Fruit fly (Drosophila melanogaster) whole organism, adult: ENCODE results near the gene CG14085.

Experiments
- CG11617 ChIP-seq: fragments of 200-800 bp; sonication (Bioruptor generic); optimal IDR thresholded peaks from 2 replicates; lab custom pipeline; 2017; ENCODE audit warnings: mild to moderate bottlenecking, missing biosample characterization, missing genetic modification reagents, missing genetic modification characterization
- CG1620 ChIP-seq: fragments of 200-800 bp; sonication (Bioruptor generic); optimal IDR thresholded peaks from 2 replicates; lab custom pipeline; 2016; ENCODE audit warnings: missing biosample characterization, missing genetic modification characterization
- CG33017 ChIP-seq: fragments of 200-800 bp; sonication (Bioruptor generic); optimal IDR thresholded peaks from 2 replicates; lab custom pipeline; 2018; ENCODE audit warnings: missing biosample characterization, mild to moderate bottlenecking, missing genetic modification characterization, moderate library complexity
- CG5204 ChIP-seq: fragments of 200-800 bp; sonication (Bioruptor generic); optimal IDR thresholded peaks from 2 replicates; lab custom pipeline; 2016; ENCODE audit warnings: missing biosample characterization, missing genetic modification characterization
- CG7045 ChIP-seq: fragments of 200-800 bp; sonication (Bioruptor generic); optimal IDR thresholded peaks from 2 replicates; lab custom pipeline; 2017; ENCODE audit warnings: missing biosample characterization, mild to moderate bottlenecking, missing genetic modification characterization
- Clk ChIP-seq: fragments of 200-800 bp; sonication (Bioruptor generic); optimal IDR thresholded peaks from 2 replicates; lab custom pipeline; 2017; ENCODE audit warnings: missing biosample characterization, missing genetic modification characterization
- Crg-1 ChIP-seq: fragments of 200-800 bp; sonication (Bioruptor generic); optimal IDR thresholded peaks from 2 replicates; lab custom pipeline; 2016; ENCODE audit warnings: missing biosample characterization, missing genetic modification characterization
- Hr96 ChIP-seq: fragments of 200-800 bp; sonication (Bioruptor generic); optimal IDR thresholded peaks from 2 replicates; lab custom pipeline; 2016; ENCODE audit warnings: missing biosample characterization, missing genetic modification characterization
- Mnt ChIP-seq: fragments of 200-800 bp; sonication (Bioruptor generic); optimal IDR thresholded peaks from 2 replicates; lab custom pipeline; 2016; ENCODE audit warnings: missing biosample characterization, mild to moderate bottlenecking, missing genetic modification characterization
- cnc ChIP-seq, 2 experiments: fragments of >200 bp; optimal IDR thresholded peaks; 2 replicates each; lab custom pipeline; 2017
- kay ChIP-seq: fragments of 200-800 bp; sonication (Bioruptor generic); peaks from one replicate; lab custom pipeline; 2016; ENCODE audit warnings: missing biosample characterization, missing genetic modification characterization, borderline replicate concordance
- ovo ChIP-seq: fragments of 200-800 bp; sonication (Bioruptor generic); optimal IDR thresholded peaks from 2 replicates; lab custom pipeline; 2016; ENCODE audit warnings: missing biosample characterization, missing genetic modification characterization
- pad ChIP-seq: fragments of 200-800 bp; sonication (Bioruptor generic); optimal IDR thresholded peaks from 3 replicates; lab custom pipeline; 2017; ENCODE audit warnings: missing biosample characterization, missing genetic modification characterization, mild to moderate bottlenecking, moderate library complexity, missing genetic modification reagents
- toe ChIP-seq: fragments of 200-800 bp; sonication (Bioruptor generic); optimal IDR thresholded peaks from 2 replicates; lab custom pipeline; 2016; ENCODE audit warnings: missing biosample characterization, missing genetic modification characterization

DNA sequence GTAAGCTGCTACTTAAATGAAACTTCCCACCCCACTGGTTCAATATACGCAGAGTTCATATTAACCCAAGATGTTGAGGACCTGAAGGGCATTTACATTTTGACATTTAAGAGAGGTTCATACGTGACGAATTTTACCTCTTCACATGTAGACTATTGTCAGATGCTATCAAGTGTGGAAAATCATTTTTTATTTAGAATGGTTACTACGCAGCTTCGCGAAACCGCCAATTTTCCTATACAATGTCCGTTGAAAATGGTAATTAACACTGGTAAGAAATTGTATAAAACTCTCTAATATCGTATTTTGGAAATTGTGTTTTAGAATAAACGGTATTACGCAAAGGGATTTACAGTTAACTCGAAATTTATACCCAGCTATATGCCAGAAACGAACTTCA is 32.6 kb upstream of the CG14085 start:
- TF ChIP-seq ovo (no peak), CG5204 (no peak), Hr96 (no peak), CG33017 (tag; lab: Kevin White, UChicago) (no peak), pad (GFP tag; lab: Kevin White, UChicago) (no peak), CG1620 (GFP tag; lab: Kevin White, UChicago) (no peak), Clk (GFP tag; lab: Kevin White, UChicago) (no peak), CG11617 (GFP tag; lab: Kevin White, UChicago) (no peak), kay (no peak), Mnt (GFP tag; lab: Kevin White, UChicago) (no peak), CG7045 (GFP tag; lab: Kevin White, UChicago) (no peak), cnc (optimal IDR thresholded peaks at IDR 0.05; lab: Kevin White, UChicago) (no peak), Crg-1 (GFP tag; lab: Kevin White, UChicago) (no peak), toe (GFP tag; lab: Kevin White, UChicago) (no peak)
